Worm (Caenorhabditis elegans) whole organism, L4/young adult: ENCODE measurements around the gene C08D8.1.

Source experiments
- W03F9.2 ChIP-seq: fragments of 150-350 bp; optimal IDR thresholded peaks from 2 replicates; lab custom pipeline; 2014; ENCODE audit warnings: missing biosample characterization, missing genetic modification characterization
- dao-5 ChIP-seq: sonication (generic microtip); optimal IDR thresholded peaks from 2 replicates; lab custom pipeline; 2016; ENCODE audit warnings: missing genotype, missing genetic modification characterization, moderate library complexity, missing compliant biosample characterization
- him-1 ChIP-seq: sonication (generic microtip); optimal IDR thresholded peaks from 2 replicates; lab custom pipeline; 2016; ENCODE audit warnings: missing genotype, missing genetic modification reagents, missing genetic modification characterization, missing compliant biosample characterization

ce11 chrV:8348959-8349389 is 3.4 kb downstream of the C08D8.1 start:
- TF ChIP-seq him-1 (tag; lab: Kevin White, UChicago) (peak; percentile 50), dao-5 (tag; lab: Kevin White, UChicago) (no peak), W03F9.2 (peak; percentile 67)
